Worm (Caenorhabditis elegans) whole organism, L1 larva: ENCODE measurements around the gene K05F1.6.

Source experiments
- C16A3.4 ChIP-seq: fragments of 150-350 bp; optimal IDR thresholded peaks from 2 replicates; lab custom pipeline; 2014; ENCODE audit warnings: missing biosample characterization, missing genetic modification characterization
- C34B4.2 ChIP-seq: sonication (generic microtip); optimal IDR thresholded peaks from 2 replicates; lab custom pipeline; 2017; ENCODE audit warnings: mild to moderate bottlenecking, missing genetic modification characterization, missing compliant biosample characterization
- F16B12.6 ChIP-seq: fragments of 150-350 bp; optimal IDR thresholded peaks from 2 replicates; lab custom pipeline; 2014; ENCODE audit warnings: missing biosample characterization, missing genetic modification characterization
- alr-1 ChIP-seq: fragments of 200-800 bp; sonication (Bioruptor generic); optimal IDR thresholded peaks from 2 replicates; lab custom pipeline; 2018; ENCODE audit warnings: borderline replicate concordance, mild to moderate bottlenecking, missing genetic modification characterization, missing compliant biosample characterization
- ama-1 ChIP-seq: fragments of 150-350 bp; optimal IDR thresholded peaks from 2 replicates; lab custom pipeline; 2014
- blmp-1 ChIP-seq: fragments of 150-350 bp; optimal IDR thresholded peaks from 2 replicates; lab custom pipeline; 2014; ENCODE audit warnings: missing biosample characterization, missing genetic modification characterization
- ceh-8 ChIP-seq: fragments of 200-800 bp; sonication (Bioruptor generic); optimal IDR thresholded peaks from 2 replicates; lab custom pipeline; 2018; ENCODE audit warnings: mild to moderate bottlenecking, missing genetic modification characterization, moderate library complexity, missing compliant biosample characterization
- ceh-82 ChIP-seq, 3 experiments: fragments of 150-350 bp in 1 of 3; sonication (generic microtip) in 2 of 3; optimal IDR thresholded peaks; 2 replicates each; lab custom pipeline; 2014 to 2017; ENCODE audit warnings: missing biosample characterization in 3 of 3, missing genetic modification characterization in 3 of 3
- ceh-90 ChIP-seq: sonication (generic microtip); optimal IDR thresholded peaks from 2 replicates; lab custom pipeline; 2016; ENCODE audit warnings: missing genetic modification characterization, missing compliant biosample characterization
- ces-1 ChIP-seq: fragments of 150-350 bp; optimal IDR thresholded peaks from 2 replicates; lab custom pipeline; 2014; ENCODE audit warnings: missing biosample characterization, missing genetic modification reagents, missing genetic modification characterization
- dpl-1 ChIP-seq, 3 experiments: fragments of 150-350 bp in 2 of 3; sonication (generic microtip) in 1 of 3; optimal IDR thresholded peaks; 2 replicates each; lab custom pipeline; 2014 to 2017; ENCODE audit warnings: missing biosample characterization in 3 of 3, missing genetic modification characterization in 3 of 3, missing genetic modification reagents in 3 of 3
- efl-1 ChIP-seq, 4 experiments: fragments of 150-350 bp; optimal IDR thresholded peaks in 3 of 4; peaks in 1 of 4; 1 replicate in 1 of 4; 2 replicates in 3 of 4; lab custom pipeline; 2014; ENCODE audit warnings: missing biosample characterization in 2 of 4, missing genetic modification characterization in 2 of 4, missing genetic modification reagents in 2 of 4
- efl-3 ChIP-seq: fragments of 200-800 bp; sonication (Bioruptor generic); optimal IDR thresholded peaks from 2 replicates; lab custom pipeline; 2018; ENCODE audit warnings: mild to moderate bottlenecking, missing genetic modification characterization, missing compliant biosample characterization
- egl-13 ChIP-seq: sonication (generic microtip); optimal IDR thresholded peaks from 2 replicates; lab custom pipeline; 2016; ENCODE audit warnings: missing genotype, missing genetic modification reagents, missing genetic modification characterization, missing compliant biosample characterization
- egl-27 ChIP-seq, 2 experiments: fragments of 150-350 bp in 1 of 2; sonication (generic microtip); optimal IDR thresholded peaks; 3 replicates each; lab custom pipeline; 2017 to 2018; ENCODE audit warnings: missing biosample characterization in 2 of 2, missing genetic modification characterization in 2 of 2, missing genetic modification reagents in 2 of 2
- elt-2 ChIP-seq: sonication (generic microtip); optimal IDR thresholded peaks from 2 replicates; lab custom pipeline; 2016; ENCODE audit warnings: missing genetic modification characterization, mild to moderate bottlenecking, inconsistent platforms, missing compliant biosample characterization, missing genetic modification reagents
- ets-5 ChIP-seq: fragments of 200-800 bp; sonication (Bioruptor generic); IDR thresholded peaks from 2 replicates; pipeline ENCODE4 v1.3.6; 2022; ENCODE audit warnings: missing genetic modification characterization, missing compliant biosample characterization
- fkh-4 ChIP-seq: sonication (generic microtip); optimal IDR thresholded peaks from 2 replicates; lab custom pipeline; 2016; ENCODE audit warnings: missing compliant biosample characterization, missing genetic modification characterization, borderline replicate concordance
- fkh-8 ChIP-seq: sonication (generic microtip); optimal IDR thresholded peaks from 2 replicates; lab custom pipeline; 2016; ENCODE audit warnings: mild to moderate bottlenecking, missing genetic modification characterization, missing compliant biosample characterization
- hlh-17 ChIP-seq: fragments of 200-800 bp; sonication (Bioruptor generic); optimal IDR thresholded peaks from 2 replicates; lab custom pipeline; 2018; ENCODE audit warnings: missing genetic modification characterization, mild to moderate bottlenecking, missing compliant biosample characterization, moderate library complexity, borderline replicate concordance
- hpl-2 ChIP-seq: fragments of 150-350 bp; optimal IDR thresholded peaks from 2 replicates; lab custom pipeline; 2014; ENCODE audit warnings: missing biosample characterization, missing genetic modification reagents, missing genetic modification characterization
- irx-1 ChIP-seq: sonication (generic microtip); optimal IDR thresholded peaks from 2 replicates; lab custom pipeline; 2016; ENCODE audit warnings: missing genetic modification characterization, missing compliant biosample characterization
- lin-13 ChIP-seq: fragments of 150-350 bp; optimal IDR thresholded peaks from 2 replicates; lab custom pipeline; 2014; ENCODE audit warnings: missing biosample characterization, missing genetic modification reagents, missing genetic modification characterization
- lin-39 ChIP-seq: fragments of 150-350 bp; optimal IDR thresholded peaks from 2 replicates; lab custom pipeline; 2014; ENCODE audit warnings: missing biosample characterization, missing genetic modification reagents, missing genetic modification characterization
- lir-3 ChIP-seq: sonication (generic microtip); optimal IDR thresholded peaks from 2 replicates; lab custom pipeline; 2016; ENCODE audit warnings: mild to moderate bottlenecking, missing genetic modification characterization, moderate library complexity, missing compliant biosample characterization; ENCODE audit not compliant: poor library complexity
- lsy-2 ChIP-seq, 2 experiments: fragments of 150-350 bp; optimal IDR thresholded peaks; 2 replicates each; lab custom pipeline; 2014; ENCODE audit warnings: missing biosample characterization in 2 of 2, missing genetic modification characterization in 2 of 2
- mab-9 ChIP-seq: fragments of 200-800 bp; sonication (Bioruptor generic); IDR thresholded peaks from 2 replicates; pipeline ENCODE4 v1.3.6; 2022; ENCODE audit warnings: missing genetic modification reagents, missing genetic modification characterization, missing compliant biosample characterization
- mdl-1 ChIP-seq, 2 experiments: fragments of 150-350 bp; optimal IDR thresholded peaks; 2 replicates each; lab custom pipeline; 2014 to 2017; ENCODE audit warnings: missing biosample characterization in 2 of 2, missing genetic modification characterization in 2 of 2, inconsistent platforms in 1 of 2
- mef-2 ChIP-seq: fragments of 150-350 bp; optimal IDR thresholded peaks from 2 replicates; lab custom pipeline; 2014; ENCODE audit warnings: missing biosample characterization, missing genetic modification characterization
- mep-1 ChIP-seq: fragments of 150-350 bp; optimal IDR thresholded peaks from 2 replicates; lab custom pipeline; 2014; ENCODE audit warnings: missing biosample characterization, missing genetic modification characterization
- nhr-237 ChIP-seq: fragments of 150-350 bp; optimal IDR thresholded peaks from 2 replicates; lab custom pipeline; 2014; ENCODE audit warnings: missing biosample characterization, missing genetic modification characterization
- nhr-28 ChIP-seq: fragments of 150-350 bp; optimal IDR thresholded peaks from 2 replicates; lab custom pipeline; 2014; ENCODE audit warnings: missing biosample characterization, missing genetic modification characterization
- nhr-77 ChIP-seq: fragments of 150-350 bp; optimal IDR thresholded peaks from 2 replicates; lab custom pipeline; 2014; ENCODE audit warnings: missing biosample characterization, missing genetic modification characterization
- nhr-84 ChIP-seq: sonication (generic microtip); optimal IDR thresholded peaks from 2 replicates; lab custom pipeline; 2017; ENCODE audit warnings: missing biosample characterization, missing genetic modification characterization
- nhr-90 ChIP-seq: sonication (generic microtip); optimal IDR thresholded peaks from 2 replicates; lab custom pipeline; 2016; ENCODE audit warnings: mild to moderate bottlenecking, missing genetic modification characterization, missing compliant biosample characterization; ENCODE audit not compliant: poor library complexity
- pag-3 ChIP-seq: sonication (generic microtip); optimal IDR thresholded peaks from 2 replicates; lab custom pipeline; 2017; ENCODE audit warnings: missing genetic modification characterization, mild to moderate bottlenecking, missing compliant biosample characterization, antibody characterized with exemption, borderline replicate concordance; ENCODE audit not compliant: insufficient read depth
- rnt-1 ChIP-seq: sonication (generic microtip); optimal IDR thresholded peaks from 2 replicates; lab custom pipeline; 2016; ENCODE audit warnings: mild to moderate bottlenecking, missing genetic modification characterization, moderate library complexity, missing compliant biosample characterization
- skn-1 ChIP-seq: fragments of 150-350 bp; optimal IDR thresholded peaks from 2 replicates; lab custom pipeline; 2014; ENCODE audit warnings: missing biosample characterization, missing genetic modification characterization
- snpc-4 ChIP-seq: fragments of 150-350 bp; optimal IDR thresholded peaks from 2 replicates; lab custom pipeline; 2014; ENCODE audit warnings: missing biosample characterization, missing genetic modification characterization
- snu-23 ChIP-seq: sonication (generic microtip); optimal IDR thresholded peaks from 2 replicates; lab custom pipeline; 2016; ENCODE audit warnings: missing genetic modification characterization, missing compliant biosample characterization
- sptf-1 ChIP-seq: fragments of 150-350 bp; optimal IDR thresholded peaks from 2 replicates; lab custom pipeline; 2014; ENCODE audit warnings: missing biosample characterization, missing genetic modification characterization
- tbx-2 ChIP-seq: sonication (generic microtip); optimal IDR thresholded peaks from 2 replicates; lab custom pipeline; 2016; ENCODE audit warnings: missing genetic modification characterization, missing compliant biosample characterization
- unc-130 ChIP-seq: fragments of 150-350 bp; optimal IDR thresholded peaks from 2 replicates; lab custom pipeline; 2017; ENCODE audit warnings: missing biosample characterization, missing genetic modification characterization, inconsistent platforms
- unc-86 ChIP-seq: sonication (generic microtip); optimal IDR thresholded peaks from 2 replicates; lab custom pipeline; 2016; ENCODE audit warnings: missing genetic modification characterization, missing compliant biosample characterization
- vab-15 ChIP-seq: sonication (generic microtip); optimal IDR thresholded peaks from 2 replicates; lab custom pipeline; 2017; ENCODE audit warnings: missing genotype, mild to moderate bottlenecking, missing genetic modification characterization, missing compliant biosample characterization
- zag-1 ChIP-seq: fragments of 150-350 bp; optimal IDR thresholded peaks from 2 replicates; lab custom pipeline; 2014; ENCODE audit warnings: missing biosample characterization, missing genetic modification characterization
- zip-4 ChIP-seq: fragments of 200-800 bp; sonication (Bioruptor generic); optimal IDR thresholded peaks from 2 replicates; lab custom pipeline; 2018; ENCODE audit warnings: mild to moderate bottlenecking, missing genetic modification characterization, moderate library complexity, missing compliant biosample characterization
- ztf-11 ChIP-seq, 2 experiments: sonication (generic microtip); optimal IDR thresholded peaks; 2 replicates each; lab custom pipeline; 2016 to 2017; ENCODE audit warnings: missing genetic modification characterization in 2 of 2, missing biosample characterization in 1 of 2, missing compliant biosample characterization in 1 of 2
- ztf-4 ChIP-seq: fragments of 150-350 bp; optimal IDR thresholded peaks from 2 replicates; lab custom pipeline; 2014; ENCODE audit warnings: missing biosample characterization, missing genetic modification characterization

Gene K05F1.6

DNA sequence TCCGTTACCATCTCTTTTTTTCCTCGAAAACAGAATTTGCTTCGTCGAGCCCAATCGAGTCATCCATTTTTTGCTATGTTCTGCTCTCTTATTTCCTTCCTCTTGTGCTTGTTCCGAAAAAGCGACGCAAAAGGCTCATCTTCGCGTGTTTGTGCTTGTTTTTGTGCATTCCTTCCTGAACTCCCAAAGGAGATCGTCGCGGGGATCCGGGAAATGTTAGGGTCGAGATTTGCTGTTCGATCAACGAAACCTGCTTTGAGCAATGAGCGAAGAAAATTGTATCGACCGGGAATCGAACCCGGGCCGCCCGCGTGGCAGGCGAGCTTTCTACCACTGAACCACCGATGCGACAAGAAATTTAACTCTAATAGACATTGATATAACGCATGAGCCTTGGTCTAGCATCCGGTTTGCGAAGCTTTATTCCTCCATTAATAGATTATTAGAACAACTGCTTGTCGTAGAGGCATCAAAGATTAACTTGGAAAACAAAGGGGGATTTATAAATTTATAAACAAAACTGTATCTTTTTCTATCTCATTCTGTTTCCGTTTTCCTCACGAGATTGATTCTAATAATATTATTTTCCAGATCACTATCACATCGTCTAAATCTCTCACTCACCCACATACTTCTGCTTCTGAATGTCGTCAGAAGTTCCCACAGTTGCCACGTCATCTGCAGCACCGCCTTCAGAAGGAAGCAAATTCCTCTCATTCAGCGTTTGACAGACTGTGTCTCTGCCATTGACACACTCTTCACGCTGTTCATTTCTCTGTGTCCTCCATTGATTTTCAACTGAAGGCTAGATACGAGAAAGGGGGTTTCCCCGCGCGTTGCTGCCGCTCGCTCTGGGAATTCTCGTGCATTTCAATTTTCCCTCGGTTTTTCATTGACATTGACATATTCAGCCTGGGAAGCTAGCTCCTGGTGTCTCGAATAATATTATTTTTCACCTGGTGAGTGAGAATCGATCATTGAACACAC, at the start of gene K05F1.6:
K05F1.6 (plus strand) TSS at position 586 of the 987 bp plus-strand sequence.
- TF ChIP-seq egl-13: peak; percentile 44
- peak; percentile 11 for TF ChIP-seq skn-1 (tag; lab: Kevin White, UChicago)
- peak; percentile 18 for TF ChIP-seq tbx-2 (tag; lab: Kevin White, UChicago)
- no peak for TF ChIP-seq ets-5
- TF ChIP-seq ceh-90: no peak
- no peak for TF ChIP-seq hlh-17
- peak; percentile 20 for TF ChIP-seq snu-23 (GFP tag; lab: Kevin White, UChicago)
- no peak for TF ChIP-seq ama-1 (lab: Kevin White, UChicago)
- peak; percentile 70 for TF ChIP-seq elt-2
- TF ChIP-seq ceh-82 (tag; optimal IDR thresholded peaks at IDR 0.05; lab: Kevin White, UChicago): peak in 2 of 3 experiments; percentile 32
- TF ChIP-seq lin-39: no peak
- TF ChIP-seq C34B4.2 (tag; lab: Kevin White, UChicago): no peak
- peak; percentile 40 to 69 for TF ChIP-seq efl-1 (optimal IDR thresholded peaks at IDR 0.05; lab: Kevin White, UChicago)
- peak in 1 of 2 experiments; percentile 94 for TF ChIP-seq efl-1 (GFP tag; optimal IDR thresholded peaks at IDR 0.05 in 1 of 2; lab: Kevin White, UChicago)
- peak; percentile 19 for TF ChIP-seq ceh-8 (GFP tag; lab: Kevin White, UChicago)
- no peak for TF ChIP-seq vab-15 (tag; lab: Kevin White, UChicago)
- TF ChIP-seq nhr-84 (tag; lab: Kevin White, UChicago): no peak
- peak; percentile 41 for TF ChIP-seq fkh-8 (tag; lab: Kevin White, UChicago)
- TF ChIP-seq zag-1 (tag; lab: Kevin White, UChicago): no peak
- peak in 1 of 3 experiments; percentile 8 for TF ChIP-seq dpl-1 (GFP tag; optimal IDR thresholded peaks at IDR 0.05; lab: Kevin White, UChicago)
- TF ChIP-seq snpc-4 (tag; lab: Kevin White, UChicago): no peak
- TF ChIP-seq ces-1: no peak
- no peak for TF ChIP-seq mef-2
- peak; percentile 15 for TF ChIP-seq ztf-4 (tag; lab: Kevin White, UChicago)
- TF ChIP-seq efl-3 (GFP tag; lab: Kevin White, UChicago): no peak
- TF ChIP-seq alr-1: no peak
- TF ChIP-seq nhr-77: no peak
- TF ChIP-seq rnt-1 (tag; lab: Kevin White, UChicago): peak; percentile 78
- no peak for TF ChIP-seq mab-9 (GFP tag; lab: Robert Waterston, UW)
- no peak for TF ChIP-seq pag-3 (tag; lab: Kevin White, UChicago)
- TF ChIP-seq fkh-4: no peak
- TF ChIP-seq lin-13 (GFP tag; lab: Kevin White, UChicago): peak; percentile 22
- no peak for TF ChIP-seq F16B12.6 (tag; lab: Kevin White, UChicago)
- peak; percentile 19 for TF ChIP-seq zip-4 (GFP tag; lab: Kevin White, UChicago)
- peak; percentile 52 for TF ChIP-seq mep-1 (tag; lab: Kevin White, UChicago)
- TF ChIP-seq C16A3.4 (tag; lab: Kevin White, UChicago): peak; percentile 59
- no peak for TF ChIP-seq egl-27 (tag; optimal IDR thresholded peaks at IDR 0.05; lab: Kevin White, UChicago)
- peak in 1 of 2 experiments; percentile 36 for TF ChIP-seq ztf-11 (tag; optimal IDR thresholded peaks at IDR 0.05; lab: Kevin White, UChicago)
- no peak for TF ChIP-seq lir-3 (tag; lab: Kevin White, UChicago)
- no peak for TF ChIP-seq nhr-237 (tag; lab: Kevin White, UChicago)
- TF ChIP-seq blmp-1 (tag; lab: Kevin White, UChicago): no peak
- no peak for TF ChIP-seq hpl-2 (GFP tag; lab: Kevin White, UChicago)
- TF ChIP-seq nhr-28 (tag; lab: Kevin White, UChicago): no peak
- no peak for TF ChIP-seq irx-1 (tag; lab: Kevin White, UChicago)
- peak; percentile 52 for TF ChIP-seq unc-130
- TF ChIP-seq unc-86 (tag; lab: Kevin White, UChicago): peak; percentile 9
- TF ChIP-seq lsy-2 (tag; optimal IDR thresholded peaks at IDR 0.05; lab: Kevin White, UChicago): peak in 1 of 2 experiments; percentile 52
- peak in 1 of 2 experiments; percentile 58 for TF ChIP-seq mdl-1 (tag; optimal IDR thresholded peaks at IDR 0.05; lab: Kevin White, UChicago)
- no peak for TF ChIP-seq sptf-1 (tag; lab: Kevin White, UChicago)
- peak; percentile 65 for TF ChIP-seq nhr-90 (tag; lab: Kevin White, UChicago)
